Worm (Caenorhabditis elegans): ENCODE results near the gene tdc-1.

Gene tdc-1

DNA sequence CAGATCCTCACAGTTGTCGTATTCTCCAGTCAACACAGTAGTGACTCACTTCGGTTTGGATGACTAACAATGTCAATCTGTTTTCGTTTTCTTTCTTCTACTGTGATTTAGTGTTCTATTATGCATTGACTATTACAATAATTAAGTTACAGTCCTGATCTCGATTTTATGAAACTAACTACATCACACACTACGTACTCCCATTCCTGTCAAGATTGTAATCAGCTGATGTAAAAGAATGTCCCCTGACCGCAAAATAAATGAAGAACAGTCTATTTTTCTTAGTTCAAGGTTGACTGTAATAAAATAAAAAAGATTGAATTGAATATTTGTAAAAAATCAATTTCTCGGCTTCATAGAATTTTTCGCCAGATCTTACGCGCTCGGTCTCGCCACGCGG is 45.0 kb upstream of the tdc-1 start:
- TF ChIP-seq elt-1 (tag; optimal IDR thresholded peaks at IDR 0.05): peak; percentile 61
- TF ChIP-seq fos-1 (tag; optimal IDR thresholded peaks at IDR 0.05): no peak

DNA sequence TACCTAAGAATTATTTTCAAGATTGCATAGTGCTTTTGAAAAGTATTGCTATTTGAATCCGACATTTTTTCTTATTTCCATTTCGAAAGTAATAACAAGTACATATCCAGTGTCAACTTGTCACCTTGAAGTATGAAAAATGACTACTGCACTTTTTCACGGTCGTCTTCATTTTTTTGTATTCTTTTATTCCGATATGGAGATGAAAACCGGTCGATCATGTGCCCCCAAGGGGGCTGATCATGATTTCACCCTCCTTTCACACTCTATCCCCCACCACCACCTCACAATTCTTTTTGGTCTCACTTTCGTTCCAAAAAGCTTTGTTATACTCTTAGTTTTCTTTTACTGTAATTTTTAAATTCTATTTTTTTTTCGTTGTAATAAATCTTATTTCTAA is 44.5 kb upstream of the tdc-1 start:
- TF ChIP-seq nhr-67 (tag; optimal IDR thresholded peaks at IDR 0.05): no peak
- TF ChIP-seq nhr-28 (tag; optimal IDR thresholded peaks at IDR 0.05): no peak
- TF ChIP-seq tbx-2 (tag; optimal IDR thresholded peaks at IDR 0.05): no peak
- TF ChIP-seq nfya-1 (tag; optimal IDR thresholded peaks at IDR 0.05; ENCODE audit: insufficient read depth): peak; percentile 13
- peak; percentile 32 for TF ChIP-seq ama-1 (optimal IDR thresholded peaks at IDR 0.05)
- peak; percentile 52 for TF ChIP-seq nhr-25 (tag; optimal IDR thresholded peaks at IDR 0.05)
- TF ChIP-seq mml-1 (tag; optimal IDR thresholded peaks at IDR 0.05): no peak
- TF ChIP-seq nhr-43 (tag; optimal IDR thresholded peaks at IDR 0.05; ENCODE audit: poor library complexity, severe bottlenecking): peak; percentile 26
- no peak for TF ChIP-seq egl-27 (tag; optimal IDR thresholded peaks at IDR 0.05)
- TF ChIP-seq daf-12 (tag; optimal IDR thresholded peaks at IDR 0.05): no peak
- TF ChIP-seq lin-39 (tag; optimal IDR thresholded peaks at IDR 0.05): no peak

DNA sequence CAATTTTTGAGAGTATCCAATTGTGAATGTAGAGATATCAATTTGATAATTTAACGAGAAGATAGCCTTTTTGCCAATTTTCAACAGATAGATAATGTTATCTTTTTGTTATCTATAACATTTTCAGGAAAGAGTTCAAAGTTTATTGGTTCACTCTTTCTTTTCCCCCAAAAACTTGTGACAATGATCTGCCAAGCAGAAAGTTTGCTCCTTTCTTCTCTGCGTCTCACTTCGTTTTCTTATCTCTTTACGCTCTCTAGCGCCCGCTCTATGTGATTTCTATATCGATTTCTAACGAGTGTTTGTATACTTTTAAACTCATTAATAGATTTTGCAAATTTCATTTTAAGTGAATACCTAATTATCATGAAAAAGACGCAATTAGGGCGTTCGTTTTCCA is 43.9 kb upstream of the tdc-1 start:
- TF ChIP-seq ceh-16 (tag; optimal IDR thresholded peaks at IDR 0.05) (no peak), nhr-28 (tag; optimal IDR thresholded peaks at IDR 0.05) (no peak), nhr-77 (tag; optimal IDR thresholded peaks at IDR 0.05) (no peak), egl-27 (tag; optimal IDR thresholded peaks at IDR 0.05) (no peak), elt-2 (tag; optimal IDR thresholded peaks at IDR 0.05) (peak; percentile 95), pha-4 (tag; optimal IDR thresholded peaks at IDR 0.05) (peak; percentile 68), pqm-1 (tag; optimal IDR thresholded peaks at IDR 0.05) (peak; percentile 83), ceh-28 (tag; optimal IDR thresholded peaks at IDR 0.05) (peak; percentile 22)

DNA sequence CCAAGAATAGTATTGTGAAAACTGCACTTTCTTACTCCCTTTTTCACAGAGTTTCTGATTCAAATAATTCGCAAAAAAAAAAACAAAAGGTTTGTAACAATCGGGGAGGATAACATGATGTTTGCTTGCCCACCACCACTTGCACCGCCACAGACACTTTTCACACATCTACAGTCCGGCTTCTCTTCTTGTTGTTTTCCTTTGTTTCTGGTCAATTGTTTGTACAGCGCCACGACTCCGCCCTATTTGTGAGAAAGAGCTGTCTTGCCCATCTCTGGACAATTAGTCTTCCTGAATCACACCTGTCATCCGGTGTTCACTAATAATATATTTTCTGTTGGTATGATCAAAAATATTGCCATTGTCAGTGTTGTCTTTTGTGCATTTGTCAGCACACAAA is 39.4 kb upstream of the tdc-1 start, which contains the start of gene M110.9:
M110.9 (plus strand) TSS at position 301 of the 400 bp plus-strand sequence.
- no peak for TF ChIP-seq nhr-25 (tag; optimal IDR thresholded peaks at IDR 0.05)
- no peak for TF ChIP-seq pha-4 (tag; optimal IDR thresholded peaks at IDR 0.05)
- TF ChIP-seq mdl-1 (tag; optimal IDR thresholded peaks at IDR 0.05): no peak
- no peak for TF ChIP-seq nhr-67 (tag; optimal IDR thresholded peaks at IDR 0.05)
- TF ChIP-seq ceh-82 (tag; optimal IDR thresholded peaks at IDR 0.05): no peak
- TF ChIP-seq fkh-2 (tag; optimal IDR thresholded peaks at IDR 0.05): no peak
- TF ChIP-seq lin-39 (tag; optimal IDR thresholded peaks at IDR 0.05): no peak
- TF ChIP-seq unc-62 (GFP tag; optimal IDR thresholded peaks at IDR 0.05): no peak
- no peak for TF ChIP-seq fkh-10 (GFP tag; optimal IDR thresholded peaks at IDR 0.05)
- no peak for TF ChIP-seq zag-1 (tag; optimal IDR thresholded peaks at IDR 0.05)
- no peak for TF ChIP-seq ztf-4 (tag; optimal IDR thresholded peaks at IDR 0.05)
- TF ChIP-seq elt-3 (tag; optimal IDR thresholded peaks at IDR 0.05): no peak
- TF ChIP-seq nhr-76 (tag; optimal IDR thresholded peaks at IDR 0.05): no peak
- no peak for TF ChIP-seq R02D3.7 (tag; optimal IDR thresholded peaks at IDR 0.05)
- no peak for TF ChIP-seq ZK546.5 (tag; optimal IDR thresholded peaks at IDR 0.05)
- TF ChIP-seq elt-1 (tag; optimal IDR thresholded peaks at IDR 0.05): no peak
- no peak for TF ChIP-seq unc-39 (tag; optimal IDR thresholded peaks at IDR 0.05)
- no peak for TF ChIP-seq aly-2 (tag; optimal IDR thresholded peaks at IDR 0.05)
- no peak for TF ChIP-seq snpc-4 (tag; optimal IDR thresholded peaks at IDR 0.05)

DNA sequence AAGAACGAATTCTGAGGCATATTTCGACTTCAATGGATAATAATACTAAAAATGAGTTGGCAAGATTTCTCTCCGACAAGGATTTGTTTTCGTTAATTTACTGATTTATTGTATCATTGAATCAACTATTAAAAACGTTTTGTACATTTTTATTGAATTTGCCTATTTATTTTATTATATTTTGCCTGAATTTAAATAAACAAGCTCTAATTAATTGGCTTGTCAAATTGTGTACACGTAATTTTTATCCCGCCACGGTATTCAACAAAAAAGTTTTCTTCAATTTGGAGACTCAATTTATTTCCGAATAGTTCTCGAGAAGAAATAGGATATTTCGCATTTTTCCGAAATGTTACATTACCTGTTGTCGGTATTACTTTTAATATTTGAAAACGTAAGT is 37.9 kb upstream of the tdc-1 start, which contains the start of gene M110.7:
M110.7 (plus strand) TSS at position 301 of the 400 bp plus-strand sequence.
- TF ChIP-seq snpc-4 (tag; optimal IDR thresholded peaks at IDR 0.05): no peak
- TF ChIP-seq elt-1 (tag; optimal IDR thresholded peaks at IDR 0.05): no peak
- no peak for TF ChIP-seq eor-1 (tag; optimal IDR thresholded peaks at IDR 0.05)
- no peak for TF ChIP-seq daf-12 (tag; optimal IDR thresholded peaks at IDR 0.05)
- no peak for TF ChIP-seq lsy-12 (tag; optimal IDR thresholded peaks at IDR 0.05)
- no peak for TF ChIP-seq mml-1 (tag; optimal IDR thresholded peaks at IDR 0.05)
- no peak for TF ChIP-seq nfya-1 (tag; optimal IDR thresholded peaks at IDR 0.05; ENCODE audit: insufficient read depth)
- no peak for TF ChIP-seq nhr-76 (tag; optimal IDR thresholded peaks at IDR 0.05)
- no peak for TF ChIP-seq mdl-1 (tag; optimal IDR thresholded peaks at IDR 0.05)
- no peak for TF ChIP-seq nhr-43 (tag; optimal IDR thresholded peaks at IDR 0.05; ENCODE audit: poor library complexity, severe bottlenecking)
- no peak for TF ChIP-seq jun-1 (tag; optimal IDR thresholded peaks at IDR 0.05)
- no peak for TF ChIP-seq lin-15B (tag; optimal IDR thresholded peaks at IDR 0.05)
- TF ChIP-seq ceh-16 (tag; optimal IDR thresholded peaks at IDR 0.05): no peak
